Worm (Caenorhabditis elegans): ENCODE results near the gene irld-47.

DNA sequence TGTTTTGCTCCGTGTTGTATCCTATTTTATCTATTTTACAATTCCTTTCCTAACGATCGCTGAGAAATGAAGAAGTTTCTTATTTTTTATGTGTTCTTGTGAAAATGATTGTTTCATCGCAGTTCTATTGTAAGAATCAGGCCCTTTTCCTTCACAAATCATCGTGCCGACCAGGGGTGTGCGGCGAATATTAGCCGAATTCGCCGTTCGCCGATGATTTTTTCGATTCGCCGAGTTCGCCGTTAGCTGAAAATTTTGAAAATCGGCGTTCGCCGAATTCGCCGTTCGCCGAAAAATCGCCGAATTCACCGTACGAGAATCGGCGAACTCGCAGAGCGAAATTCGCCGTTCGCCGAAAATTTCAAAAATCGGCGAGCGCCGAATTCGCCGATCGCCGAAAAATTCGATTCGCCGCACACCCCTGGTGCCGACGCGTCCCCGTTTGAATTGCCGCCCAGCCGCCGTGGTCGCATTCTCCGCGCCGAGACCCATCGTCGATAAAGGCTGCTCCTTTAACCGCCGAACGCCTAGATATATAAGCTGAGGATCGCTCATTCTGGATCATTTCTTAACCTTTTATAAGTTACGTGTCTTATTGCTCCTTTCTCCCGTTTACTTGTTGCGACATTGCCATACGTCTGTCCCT is 41.2 kb upstream of the irld-47 start:
- no peak for TF ChIP-seq ama-1 (optimal IDR thresholded peaks at IDR 0.05)
- no peak for TF ChIP-seq tbx-2 (tag; optimal IDR thresholded peaks at IDR 0.05)
- TF ChIP-seq skn-1 (tag; optimal IDR thresholded peaks at IDR 0.05), result no peak
- no peak for TF ChIP-seq nhr-28 (tag; optimal IDR thresholded peaks at IDR 0.05)
- TF ChIP-seq ztf-11 (tag; optimal IDR thresholded peaks at IDR 0.05), result no peak
- TF ChIP-seq elt-1 (tag; optimal IDR thresholded peaks at IDR 0.05), result no peak
- no peak for TF ChIP-seq elt-2 (tag; optimal IDR thresholded peaks at IDR 0.05)
- no peak for TF ChIP-seq unc-39 (tag; optimal IDR thresholded peaks at IDR 0.05)
- TF ChIP-seq lsy-12 (tag; optimal IDR thresholded peaks at IDR 0.05), result no peak
- TF ChIP-seq lin-39 (tag; optimal IDR thresholded peaks at IDR 0.05), result no peak
- no peak for TF ChIP-seq nhr-237 (tag; optimal IDR thresholded peaks at IDR 0.05)
- TF ChIP-seq nhr-11 (tag; optimal IDR thresholded peaks at IDR 0.05), result no peak
